ENCODE assay signal across 4 fruit fly cellular contexts in genomic region chr2L:866950-867744, dm6.
TF ChIP-seq lines count a peak whose summit lies in the region.

No protein-coding gene starts in this region.

TF ChIP-seq in whole organism, adult, 20 proteins besides CTCF, POLR2A, EP300 and RAD21 (continued from another document):
- TF ChIP-seq toe (GFP tag; optimal IDR thresholded peaks at IDR 0.05; lab: Kevin White, UChicago) (peak; percentile 97), tj (GFP tag; optimal IDR thresholded peaks at IDR 0.05; lab: Kevin White, UChicago) (peak; percentile 65)
TF ChIP-seq in whole organism, adult: peak in this region for 18.

TF ChIP-seq in whole organism, embryonic, 481 proteins besides CTCF, POLR2A, EP300 and RAD21 (continued from another document and continues in another):
- peak; percentile 41 for TF ChIP-seq Trl (optimal IDR thresholded peaks at IDR 0.05; lab: Kevin White, UChicago)
- peak; percentile 91 for TF ChIP-seq Trl (GFP tag; optimal IDR thresholded peaks at IDR 0.05; lab: Kevin White, UChicago)
- 0 out of 2 replicates have a peak, but pooled peaks have one; percentile 15 for TF ChIP-seq Scr (GFP tag; IDR thresholded peaks at IDR 0.05; lab: Robert Waterston, UW; ENCODE audit: partially characterized antibody)
- TF ChIP-seq CG13424 (tag; optimal IDR thresholded peaks at IDR 0.05; lab: Kevin White, UChicago), result peak; percentile 96
- peak; percentile 91 for TF ChIP-seq CG2889 (GFP tag; IDR thresholded peaks at IDR 0.05; lab: Robert Waterston, UW)
- peak; percentile 89 for TF ChIP-seq sug (tag; optimal IDR thresholded peaks at IDR 0.05; lab: Kevin White, UChicago)
- TF ChIP-seq dpn (GFP tag; optimal IDR thresholded peaks at IDR 0.05; lab: Kevin White, UChicago), result peak; percentile 90 to 93
- peak; percentile 87 for TF ChIP-seq gsb-n (tag; optimal IDR thresholded peaks at IDR 0.05; lab: Kevin White, UChicago)
- peak; percentile 91 for TF ChIP-seq CG10959 (GFP tag; IDR thresholded peaks at IDR 0.05; lab: Robert Waterston, UW)
- TF ChIP-seq ase (GFP tag; IDR thresholded peaks at IDR 0.05; lab: Robert Waterston, UW), result peak; percentile 94
- TF ChIP-seq CG13894 (tag; optimal IDR thresholded peaks at IDR 0.05; lab: Kevin White, UChicago), result peak; percentile 89
- peak; percentile 94 for TF ChIP-seq Oli (tag; optimal IDR thresholded peaks at IDR 0.05; lab: Kevin White, UChicago)
- peak; percentile 91 for TF ChIP-seq Abd-B (GFP tag; optimal IDR thresholded peaks at IDR 0.05; lab: Kevin White, UChicago)
- peak; percentile 95 for TF ChIP-seq CG7839 (tag; optimal IDR thresholded peaks at IDR 0.05; lab: Kevin White, UChicago)
- TF ChIP-seq Dip2 (GFP tag; IDR thresholded peaks at IDR 0.05; lab: Robert Waterston, UW), result peak; percentile 47; the same call in 1 of the 2 replicates
- TF ChIP-seq crc (GFP tag; optimal IDR thresholded peaks at IDR 0.05; lab: Kevin White, UChicago), result peak; percentile 74
- peak; percentile 14 for TF ChIP-seq Neu2 (GFP tag; optimal IDR thresholded peaks at IDR 0.05; lab: Kevin White, UChicago; ENCODE audit: borderline replicate concordance)
- TF ChIP-seq trem (tag; optimal IDR thresholded peaks at IDR 0.05; lab: Kevin White, UChicago), result peak; percentile 62
- peak; percentile 95 for TF ChIP-seq rib (GFP tag; IDR thresholded peaks at IDR 0.05; lab: Robert Waterston, UW)
- peak; percentile 91 for TF ChIP-seq Gug (GFP tag; IDR thresholded peaks at IDR 0.05; lab: Robert Waterston, UW)
- TF ChIP-seq CG2678 (tag; optimal IDR thresholded peaks at IDR 0.05; lab: Kevin White, UChicago), result peak; percentile 96
- peak; percentile 94 for TF ChIP-seq Chrac-16 (GFP tag; optimal IDR thresholded peaks at IDR 0.05; lab: Kevin White, UChicago)
- TF ChIP-seq H15 (GFP tag; IDR thresholded peaks at IDR 0.05; lab: Robert Waterston, UW), result peak; percentile 95
- peak; percentile 100 for TF ChIP-seq crol (GFP tag; IDR thresholded peaks at IDR 0.05; lab: Robert Waterston, UW)
- TF ChIP-seq TFAM (GFP tag; optimal IDR thresholded peaks at IDR 0.05; lab: Kevin White, UChicago), result peak; percentile 46
- peak; percentile 88 for TF ChIP-seq CG1602 (GFP tag; optimal IDR thresholded peaks at IDR 0.05; lab: Kevin White, UChicago)
- TF ChIP-seq Drgx (GFP tag; IDR thresholded peaks at IDR 0.05; lab: Robert Waterston, UW), result peak; percentile 97
- TF ChIP-seq ems (GFP tag; optimal IDR thresholded peaks at IDR 0.05; lab: Kevin White, UChicago), result peak; percentile 91
- TF ChIP-seq Dll (GFP tag; IDR thresholded peaks at IDR 0.05; lab: Robert Waterston, UW; ENCODE audit: partially characterized antibody), result no peak
- TF ChIP-seq CG9215 (GFP tag; IDR thresholded peaks at IDR 0.05; lab: Robert Waterston, UW), result peak; percentile 93
- peak; percentile 93 for TF ChIP-seq Meics (GFP tag; optimal IDR thresholded peaks at IDR 0.05; lab: Kevin White, UChicago)
- TF ChIP-seq zen2 (GFP tag; IDR thresholded peaks at IDR 0.05; lab: Robert Waterston, UW; ENCODE audit: partially characterized antibody), result no peak
- no peak for TF ChIP-seq sna (GFP tag; IDR thresholded peaks at IDR 0.05; lab: Robert Waterston, UW; ENCODE audit: partially characterized antibody)
- TF ChIP-seq CG6791 (GFP tag; IDR thresholded peaks at IDR 0.05; lab: Robert Waterston, UW; ENCODE audit: partially characterized antibody), result no peak
- TF ChIP-seq GATAe (GFP tag; conservative IDR thresholded peaks at IDR 0.05; lab: Robert Waterston, UW), result peak; percentile 59
- peak; percentile 62 for TF ChIP-seq CG3065 (GFP tag; optimal IDR thresholded peaks at IDR 0.05; lab: Kevin White, UChicago)
- peak; percentile 72 for TF ChIP-seq ro (GFP tag; IDR thresholded peaks at IDR 0.05; lab: Robert Waterston, UW)
- TF ChIP-seq Sin3A (optimal IDR thresholded peaks at IDR 0.05; lab: Kevin White, UChicago), result no peak
- no peak; the same call in 2 of the 3 replicates for TF ChIP-seq HLH4C (GFP tag; IDR thresholded peaks at IDR 0.05; lab: Robert Waterston, UW; ENCODE audit: partially characterized antibody)
- peak; percentile 75 for TF ChIP-seq sima (GFP tag; optimal IDR thresholded peaks at IDR 0.05; lab: Kevin White, UChicago)
- peak; percentile 80 for TF ChIP-seq CG4328 (GFP tag; optimal IDR thresholded peaks at IDR 0.05; lab: Kevin White, UChicago)

TF ChIP-seq in whole organism, prepupa, 60 proteins besides CTCF, POLR2A, EP300 and RAD21 (continued from another document):
- TF ChIP-seq Sox14 (GFP tag; optimal IDR thresholded peaks at IDR 0.05; lab: Kevin White, UChicago) (peak; percentile 96), pdm3 (GFP tag; optimal IDR thresholded peaks at IDR 0.05; lab: Kevin White, UChicago) (peak; percentile 95), CG3032 (tag; optimal IDR thresholded peaks at IDR 0.05; lab: Kevin White, UChicago) (peak; percentile 88), lz (GFP tag; optimal IDR thresholded peaks at IDR 0.05; lab: Kevin White, UChicago) (peak; percentile 96), dsx (GFP tag; optimal IDR thresholded peaks at IDR 0.05; lab: Kevin White, UChicago; ENCODE audit: poor library complexity, severe bottlenecking) (peak; percentile 78), CG10669 (GFP tag; optimal IDR thresholded peaks at IDR 0.05; lab: Kevin White, UChicago) (peak; percentile 88), CG11762 (GFP tag; optimal IDR thresholded peaks at IDR 0.05; lab: Kevin White, UChicago; ENCODE audit: insufficient read depth) (peak; percentile 89), CG11294 (GFP tag; IDR thresholded peaks at IDR 0.05; lab: Robert Waterston, UW) (peak; percentile 94), CG1621 (tag; optimal IDR thresholded peaks at IDR 0.05; lab: Kevin White, UChicago) (peak; percentile 84), spab (GFP tag; optimal IDR thresholded peaks at IDR 0.05; lab: Kevin White, UChicago) (peak; percentile 78), CG8119 (GFP tag; IDR thresholded peaks at IDR 0.05; lab: Robert Waterston, UW) (peak; percentile 97), CG32006 (GFP tag; optimal IDR thresholded peaks at IDR 0.05; lab: Kevin White, UChicago) (peak; percentile 96), Blimp-1 (GFP tag; optimal IDR thresholded peaks at IDR 0.05; lab: Kevin White, UChicago) (peak; percentile 74), ss (GFP tag; optimal IDR thresholded peaks at IDR 0.05; lab: Kevin White, UChicago) (peak; percentile 64 to 88), Smox (GFP tag; optimal IDR thresholded peaks at IDR 0.05; lab: Kevin White, UChicago) (peak; percentile 95), CG7368 (GFP tag; optimal IDR thresholded peaks at IDR 0.05; lab: Kevin White, UChicago) (peak; percentile 90), Gug (GFP tag; IDR thresholded peaks at IDR 0.05; lab: Robert Waterston, UW) (peak; percentile 94), Hr4 (GFP tag; optimal IDR thresholded peaks at IDR 0.05; lab: Kevin White, UChicago) (peak; percentile 96), topi (GFP tag; optimal IDR thresholded peaks at IDR 0.05; lab: Kevin White, UChicago) (peak; percentile 96), CG10631 (GFP tag; optimal IDR thresholded peaks at IDR 0.05; lab: Kevin White, UChicago) (peak; percentile 93), CG6792 (GFP tag; optimal IDR thresholded peaks at IDR 0.05; lab: Kevin White, UChicago) (peak; percentile 93), CG34406 (GFP tag; optimal IDR thresholded peaks at IDR 0.05; lab: Kevin White, UChicago) (peak; percentile 91), CG9139 (GFP tag; optimal IDR thresholded peaks at IDR 0.05; lab: Kevin White, UChicago) (peak; percentile 65), eg (GFP tag; IDR thresholded peaks at IDR 0.05; lab: Robert Waterston, UW) (peak; percentile 97), esn (GFP tag; optimal IDR thresholded peaks at IDR 0.05; lab: Kevin White, UChicago) (peak; percentile 96), Ets96B (tag; optimal IDR thresholded peaks at IDR 0.05; lab: Kevin White, UChicago) (peak; percentile 87), fd59A (GFP tag; optimal IDR thresholded peaks at IDR 0.05; lab: Kevin White, UChicago) (peak; percentile 83), acj6 (GFP tag; optimal IDR thresholded peaks at IDR 0.05; lab: Kevin White, UChicago) (peak; percentile 95), Eip78C (GFP tag; lab: Kevin White, UChicago) (peak; percentile 98), Lpt (GFP tag; optimal IDR thresholded peaks at IDR 0.05; lab: Kevin White, UChicago) (peak; percentile 79), CG11902 (GFP tag; optimal IDR thresholded peaks at IDR 0.05; lab: Kevin White, UChicago) (peak; percentile 92), Hr39 (GFP tag; optimal IDR thresholded peaks at IDR 0.05; lab: Kevin White, UChicago) (peak; percentile 97), Eip93F (GFP tag; optimal IDR thresholded peaks at IDR 0.05; lab: Kevin White, UChicago) (peak; percentile 91), vri (GFP tag; optimal IDR thresholded peaks at IDR 0.05; lab: Kevin White, UChicago) (peak; percentile 94), OdsH (GFP tag; optimal IDR thresholded peaks at IDR 0.05; lab: Kevin White, UChicago) (peak; percentile 93), dac (GFP tag; optimal IDR thresholded peaks at IDR 0.05; lab: Kevin White, UChicago) (peak; percentile 79), achi (GFP tag; optimal IDR thresholded peaks at IDR 0.05; lab: Kevin White, UChicago) (peak; percentile 91), CG8319 (GFP tag; optimal IDR thresholded peaks at IDR 0.05; lab: Kevin White, UChicago) (peak; percentile 82), Ets21C (GFP tag; optimal IDR thresholded peaks at IDR 0.05; lab: Kevin White, UChicago) (peak; percentile 94), CG6276 (GFP tag; optimal IDR thresholded peaks at IDR 0.05; lab: Kevin White, UChicago) (peak; percentile 88), CG3919 (GFP tag; optimal IDR thresholded peaks at IDR 0.05; lab: Kevin White, UChicago) (peak; percentile 94)
TF ChIP-seq in whole organism, prepupa: peak in this region for 60.

TF ChIP-seq in whole organism, wandering third instar larva, 38 proteins besides CTCF, POLR2A, EP300 and RAD21 (continued from another document):
- TF ChIP-seq Hr83 (GFP tag; optimal IDR thresholded peaks at IDR 0.05; lab: Kevin White, UChicago; ENCODE audit: poor library complexity, severe bottlenecking), result peak; percentile 75
- TF ChIP-seq CG32264 (GFP tag; optimal IDR thresholded peaks at IDR 0.05; lab: Kevin White, UChicago), result peak; percentile 95
- no peak for TF ChIP-seq Abd-B (GFP tag; optimal IDR thresholded peaks at IDR 0.05; lab: Kevin White, UChicago)
- TF ChIP-seq rgr (GFP tag; optimal IDR thresholded peaks at IDR 0.05; lab: Kevin White, UChicago), result peak; percentile 97
- peak; percentile 92 for TF ChIP-seq dmrt93B (GFP tag; optimal IDR thresholded peaks at IDR 0.05; lab: Kevin White, UChicago)
- peak; percentile 46 for TF ChIP-seq Rel (GFP tag; optimal IDR thresholded peaks at IDR 0.05; lab: Kevin White, UChicago)
- TF ChIP-seq Rel (tag; optimal IDR thresholded peaks at IDR 0.05; lab: Kevin White, UChicago), result peak; percentile 82
- TF ChIP-seq Jra (GFP tag; optimal IDR thresholded peaks at IDR 0.05; lab: Kevin White, UChicago), result peak; percentile 88
- TF ChIP-seq pan (optimal IDR thresholded peaks at IDR 0.05; lab: Kevin White, UChicago), result no peak
- peak; percentile 43 for TF ChIP-seq Dfd (GFP tag; optimal IDR thresholded peaks at IDR 0.05; lab: Kevin White, UChicago)
- TF ChIP-seq jim (GFP tag; optimal IDR thresholded peaks at IDR 0.05; lab: Kevin White, UChicago), result peak; percentile 62
- TF ChIP-seq foxo (GFP tag; optimal IDR thresholded peaks at IDR 0.05; lab: Kevin White, UChicago), result peak; percentile 83 to 97
- TF ChIP-seq CrebA (GFP tag; optimal IDR thresholded peaks at IDR 0.05; lab: Kevin White, UChicago; ENCODE audit: borderline replicate concordance), result peak; percentile 75
- TF ChIP-seq Hnf4 (GFP tag; optimal IDR thresholded peaks at IDR 0.05; lab: Kevin White, UChicago), result peak; percentile 97
- no peak for TF ChIP-seq Dif (GFP tag; optimal IDR thresholded peaks at IDR 0.05; lab: Kevin White, UChicago; ENCODE audit: partially characterized antibody)
